Fruit fly (Drosophila melanogaster) whole organism, prepupa: ENCODE data around the gene CG16998.

Experiments used
- CG10631 ChIP-seq: fragments of 200-800 bp; sonication (Bioruptor generic); optimal IDR thresholded peaks from 2 replicates; lab custom pipeline; 2016; ENCODE audit warnings: missing biosample characterization, missing genetic modification characterization
- CG10669 ChIP-seq: fragments of 200-800 bp; sonication (Bioruptor generic); optimal IDR thresholded peaks from 3 replicates; lab custom pipeline; 2018; ENCODE audit warnings: missing biosample characterization, mild to moderate bottlenecking, missing genetic modification characterization, moderate library complexity
- CG11294 ChIP-seq: fragments of 200-800 bp; sonication (Bioruptor generic); IDR thresholded peaks from 2 replicates; pipeline ENCODE4 v1.3.6; 2022; ENCODE audit warnings: missing biosample characterization, missing genetic modification characterization
- CG11762 ChIP-seq: fragments of 200-800 bp; sonication (Bioruptor generic); optimal IDR thresholded peaks from 3 replicates; lab custom pipeline; 2016; ENCODE audit warnings: missing biosample characterization, missing genetic modification characterization; ENCODE audit not compliant: insufficient read depth
- CG11902 ChIP-seq: fragments of 200-800 bp; sonication (Bioruptor generic); optimal IDR thresholded peaks from 3 replicates; lab custom pipeline; 2016; ENCODE audit warnings: missing biosample characterization, missing genetic modification characterization
- CG15336 ChIP-seq: fragments of 200-800 bp; sonication (Bioruptor generic); IDR thresholded peaks from 2 replicates; pipeline ENCODE4 v1.3.6; 2022; ENCODE audit warnings: missing biosample characterization, missing genetic modification characterization
- CG16779 ChIP-seq: fragments of 200-800 bp; sonication (Bioruptor generic); optimal IDR thresholded peaks from 3 replicates; lab custom pipeline; 2017; ENCODE audit warnings: missing biosample characterization, mild to moderate bottlenecking, missing genetic modification characterization
- CG31627 ChIP-seq: fragments of 200-800 bp; sonication (Bioruptor generic); optimal IDR thresholded peaks from 3 replicates; lab custom pipeline; 2016; ENCODE audit warnings: missing biosample characterization, missing genetic modification characterization
- CG32006 ChIP-seq: fragments of 200-800 bp; sonication (Bioruptor generic); optimal IDR thresholded peaks from 3 replicates; lab custom pipeline; 2017; ENCODE audit warnings: missing biosample characterization, mild to moderate bottlenecking, missing genetic modification characterization
- CG34406 ChIP-seq: fragments of 200-800 bp; sonication (Bioruptor generic); optimal IDR thresholded peaks from 3 replicates; lab custom pipeline; 2016; ENCODE audit warnings: missing biosample characterization, missing genetic modification characterization
- CG3919 ChIP-seq: fragments of 200-800 bp; sonication (Bioruptor generic); optimal IDR thresholded peaks from 3 replicates; lab custom pipeline; 2016; ENCODE audit warnings: missing biosample characterization, missing genetic modification characterization
- CG4318 ChIP-seq: fragments of 200-800 bp; sonication (Bioruptor generic); optimal IDR thresholded peaks from 3 replicates; lab custom pipeline; 2017; ENCODE audit warnings: missing biosample characterization, mild to moderate bottlenecking, missing genetic modification characterization
- CG6163 ChIP-seq: fragments of 200-800 bp; sonication (Bioruptor generic); IDR thresholded peaks from 3 replicates; pipeline ENCODE4 v1.3.6; 2022; ENCODE audit warnings: missing biosample characterization, missing genetic modification characterization
- CG6276 ChIP-seq: fragments of 200-800 bp; sonication (Bioruptor generic); optimal IDR thresholded peaks from 2 replicates; lab custom pipeline; 2017; ENCODE audit warnings: missing biosample characterization, mild to moderate bottlenecking, missing genetic modification characterization
- CG6792 ChIP-seq: fragments of 200-800 bp; sonication (Bioruptor generic); optimal IDR thresholded peaks from 3 replicates; lab custom pipeline; 2016; ENCODE audit warnings: missing biosample characterization, missing genetic modification characterization
- CG6808 ChIP-seq: fragments of 200-800 bp; sonication (Bioruptor generic); optimal IDR thresholded peaks from 3 replicates; lab custom pipeline; 2017; ENCODE audit warnings: missing biosample characterization, missing genetic modification characterization, mild to moderate bottlenecking, moderate library complexity, missing genetic modification reagents
- CG8119 ChIP-seq: fragments of 200-800 bp; sonication (Bioruptor generic); IDR thresholded peaks from 3 replicates; pipeline ENCODE4 v1.3.6; 2022; ENCODE audit warnings: missing biosample characterization, missing genetic modification characterization
- CG8319 ChIP-seq: fragments of 200-800 bp; sonication (Bioruptor generic); optimal IDR thresholded peaks from 3 replicates; lab custom pipeline; 2016; ENCODE audit warnings: missing biosample characterization, missing genetic modification characterization
- CG8632 ChIP-seq: fragments of 200-800 bp; sonication (Bioruptor generic); optimal IDR thresholded peaks from 3 replicates; lab custom pipeline; 2016; ENCODE audit warnings: missing biosample characterization, missing genetic modification characterization
- CG9139 ChIP-seq: fragments of 200-800 bp; sonication (Bioruptor generic); optimal IDR thresholded peaks from 3 replicates; lab custom pipeline; 2017; ENCODE audit warnings: missing biosample characterization, mild to moderate bottlenecking, missing genetic modification characterization
- Eip75B ChIP-seq: fragments of 200-800 bp; sonication (Bioruptor generic); optimal IDR thresholded peaks from 3 replicates; lab custom pipeline; 2016; ENCODE audit warnings: missing biosample characterization, missing genetic modification characterization
- Eip78C ChIP-seq: fragments of 200-800 bp; sonication (Bioruptor generic); peaks from one replicate; lab custom pipeline; 2016; ENCODE audit warnings: missing biosample characterization, missing genetic modification characterization
- Eip93F ChIP-seq: fragments of 200-800 bp; sonication (Bioruptor generic); optimal IDR thresholded peaks from 2 replicates; lab custom pipeline; 2016; ENCODE audit warnings: missing biosample characterization, mild to moderate bottlenecking, missing genetic modification characterization
- Ets21C ChIP-seq: fragments of 200-800 bp; sonication (Bioruptor generic); optimal IDR thresholded peaks from 3 replicates; lab custom pipeline; 2016; ENCODE audit warnings: missing biosample characterization, missing genetic modification characterization
- Gug ChIP-seq: fragments of 200-800 bp; sonication (Bioruptor generic); IDR thresholded peaks from 2 replicates; pipeline ENCODE4 v1.3.6; 2022; ENCODE audit warnings: missing biosample characterization, missing genetic modification characterization
- Hr38 ChIP-seq: sonication (Bioruptor generic); optimal IDR thresholded peaks from 2 replicates; lab custom pipeline; 2016; ENCODE audit warnings: missing biosample characterization, missing genetic modification characterization
- Hr39 ChIP-seq: fragments of 200-800 bp; sonication (Bioruptor generic); optimal IDR thresholded peaks from 2 replicates; lab custom pipeline; 2016; ENCODE audit warnings: missing biosample characterization, missing genetic modification characterization
- Hr4 ChIP-seq: fragments of 200-800 bp; sonication (Bioruptor generic); optimal IDR thresholded peaks from 3 replicates; lab custom pipeline; 2016; ENCODE audit warnings: missing biosample characterization, missing genetic modification characterization
- Lpt ChIP-seq: fragments of 200-800 bp; sonication (Bioruptor generic); optimal IDR thresholded peaks from 3 replicates; lab custom pipeline; 2016; ENCODE audit warnings: missing biosample characterization, missing genetic modification characterization
- Met ChIP-seq: fragments of 200-800 bp; sonication (Bioruptor generic); optimal IDR thresholded peaks from 3 replicates; lab custom pipeline; 2016; ENCODE audit warnings: missing biosample characterization, missing genetic modification characterization
- Smox ChIP-seq: fragments of 200-800 bp; sonication (Bioruptor generic); optimal IDR thresholded peaks from 3 replicates; lab custom pipeline; 2016; ENCODE audit warnings: missing biosample characterization, missing genetic modification characterization
- Sox14 ChIP-seq: fragments of 200-800 bp; sonication (Bioruptor generic); optimal IDR thresholded peaks from 3 replicates; lab custom pipeline; 2016; ENCODE audit warnings: missing biosample characterization, missing genetic modification characterization
- achi ChIP-seq: fragments of 200-800 bp; sonication (Bioruptor generic); optimal IDR thresholded peaks from 3 replicates; lab custom pipeline; 2016; ENCODE audit warnings: missing biosample characterization, missing genetic modification characterization
- cyc ChIP-seq: fragments of 200-800 bp; sonication (Bioruptor generic); optimal IDR thresholded peaks from 3 replicates; lab custom pipeline; 2016; ENCODE audit warnings: missing biosample characterization, missing genetic modification characterization
- dac ChIP-seq: fragments of 200-800 bp; sonication (Bioruptor generic); optimal IDR thresholded peaks from 2 replicates; lab custom pipeline; 2017; ENCODE audit warnings: missing biosample characterization, mild to moderate bottlenecking, missing genetic modification characterization
- eg ChIP-seq: fragments of 200-800 bp; sonication (Bioruptor generic); IDR thresholded peaks from 3 replicates; pipeline ENCODE4 v1.3.6; 2022; ENCODE audit warnings: missing biosample characterization, missing genetic modification characterization
- esn ChIP-seq: fragments of 200-800 bp; sonication (Bioruptor generic); optimal IDR thresholded peaks from 2 replicates; lab custom pipeline; 2016; ENCODE audit warnings: missing biosample characterization, mild to moderate bottlenecking, missing genetic modification characterization, moderate library complexity
- fd85E ChIP-seq: fragments of 200-800 bp; sonication (Bioruptor generic); optimal IDR thresholded peaks from 3 replicates; lab custom pipeline; 2016; ENCODE audit warnings: missing biosample characterization, missing genetic modification characterization
- lz ChIP-seq: fragments of 200-800 bp; sonication (Bioruptor generic); optimal IDR thresholded peaks from 3 replicates; lab custom pipeline; 2016; ENCODE audit warnings: missing biosample characterization, missing genetic modification characterization
- net ChIP-seq: fragments of 200-800 bp; sonication (Bioruptor generic); optimal IDR thresholded peaks from 3 replicates; lab custom pipeline; 2016; ENCODE audit warnings: missing biosample characterization, missing genetic modification characterization
- pdm3 ChIP-seq: fragments of 200-800 bp; sonication (Bioruptor generic); optimal IDR thresholded peaks from 3 replicates; lab custom pipeline; 2016; ENCODE audit warnings: missing biosample characterization, missing genetic modification characterization
- salr ChIP-seq, 2 experiments: fragments of 200-800 bp; sonication (Bioruptor generic); optimal IDR thresholded peaks; 3 replicates each; lab custom pipeline; 2016 to 2018; ENCODE audit warnings: missing biosample characterization in 2 of 2, missing genetic modification characterization in 2 of 2, mild to moderate bottlenecking in 1 of 2
- ss ChIP-seq, 2 experiments: fragments of 200-800 bp; sonication (Bioruptor generic); optimal IDR thresholded peaks; 2 replicates in 1 of 2; 3 replicates in 1 of 2; lab custom pipeline; 2017 to 2018; ENCODE audit warnings: mild to moderate bottlenecking in 2 of 2, missing biosample characterization in 2 of 2, missing genetic modification characterization in 2 of 2, moderate library complexity in 1 of 2
- svp ChIP-seq: fragments of 200-800 bp; sonication (Bioruptor generic); peaks from one replicate; lab custom pipeline; 2016; ENCODE audit warnings: missing biosample characterization, missing genetic modification characterization
- topi ChIP-seq: fragments of 200-800 bp; sonication (Bioruptor generic); optimal IDR thresholded peaks from 3 replicates; lab custom pipeline; 2016; ENCODE audit warnings: missing biosample characterization, missing genetic modification characterization

Gene CG16998

dm6 chr3L:7530461-7531338 is 8.9 kb downstream of the CG16998 start:
- no peak for TF ChIP-seq eg (GFP tag; lab: Robert Waterston, UW)
- TF ChIP-seq fd85E = no peak
- peak; percentile 64 for TF ChIP-seq svp
- TF ChIP-seq Sox14 (GFP tag; lab: Kevin White, UChicago) = peak; percentile 58
- no peak for TF ChIP-seq Hr39 (GFP tag; lab: Kevin White, UChicago)
- no peak for TF ChIP-seq CG15336 (GFP tag; lab: Robert Waterston, UW)
- TF ChIP-seq Eip93F (GFP tag; lab: Kevin White, UChicago) = no peak
- TF ChIP-seq esn = peak; percentile 8
- TF ChIP-seq Hr38 (GFP tag; lab: Kevin White, UChicago) = no peak
- peak; percentile 79 for TF ChIP-seq Eip78C (GFP tag; lab: Kevin White, UChicago)
- no peak for TF ChIP-seq Hr4
- TF ChIP-seq CG9139 (GFP tag; lab: Kevin White, UChicago) = no peak
- no peak for TF ChIP-seq Eip75B
- TF ChIP-seq CG11762 = no peak
- TF ChIP-seq, all 60 proteins: peak for 4

- TF ChIP-seq CG3919 (GFP tag; lab: Kevin White, UChicago) = peak; percentile 5
- no peak for TF ChIP-seq Gug (GFP tag; lab: Robert Waterston, UW)
- peak; percentile 11 for TF ChIP-seq dac (GFP tag; lab: Kevin White, UChicago)
- no peak for TF ChIP-seq CG6808
- TF ChIP-seq ss (GFP tag; optimal IDR thresholded peaks at IDR 0.05; lab: Kevin White, UChicago) = peak in 1 of 2 experiments; percentile 55
- peak; percentile 39 for TF ChIP-seq lz (GFP tag; lab: Kevin White, UChicago)
- TF ChIP-seq CG6792 = peak; percentile 31
- TF ChIP-seq Eip78C (GFP tag; lab: Kevin White, UChicago) = peak; percentile 67
- peak; percentile 49 for TF ChIP-seq Met (GFP tag; lab: Kevin White, UChicago)
- peak; percentile 3 for TF ChIP-seq CG8632 (GFP tag; lab: Kevin White, UChicago)
- TF ChIP-seq Smox = peak; percentile 45
- TF ChIP-seq pdm3 (GFP tag; lab: Kevin White, UChicago) = peak; percentile 21
- TF ChIP-seq achi = peak; percentile 34
- peak; percentile 43; the same call in 1 of the 2 replicates for TF ChIP-seq CG15336 (GFP tag; lab: Robert Waterston, UW)
- TF ChIP-seq CG11902 (GFP tag; lab: Kevin White, UChicago) = no peak
- TF ChIP-seq eg (GFP tag; lab: Robert Waterston, UW) = peak; percentile 60
- peak; percentile 60 for TF ChIP-seq CG32006
- no peak for TF ChIP-seq salr (GFP tag; optimal IDR thresholded peaks at IDR 0.05; lab: Kevin White, UChicago)
- TF ChIP-seq fd85E = no peak
- TF ChIP-seq topi (GFP tag; lab: Kevin White, UChicago) = no peak
- no peak for TF ChIP-seq Eip93F (GFP tag; lab: Kevin White, UChicago)
- peak; percentile 29 for TF ChIP-seq Ets21C (GFP tag; lab: Kevin White, UChicago)
- no peak for TF ChIP-seq CG10669 (GFP tag; lab: Kevin White, UChicago)
- TF ChIP-seq CG8119 (GFP tag; lab: Robert Waterston, UW) = 0 out of 3 replicates have a peak, but pooled peaks have one; percentile 18
- peak; percentile 25 for TF ChIP-seq cyc (GFP tag; lab: Kevin White, UChicago)
- TF ChIP-seq esn = peak; percentile 55
- peak; percentile 61 for TF ChIP-seq Hr4
- TF ChIP-seq CG6276 (GFP tag; lab: Kevin White, UChicago) = peak; percentile 18
- TF ChIP-seq CG6163 = no peak; the same call in 2 of the 3 replicates
- peak; percentile 20 for TF ChIP-seq CG16779 (tag; lab: Kevin White, UChicago)
- TF ChIP-seq net (GFP tag; lab: Kevin White, UChicago) = peak; percentile 18
- peak; percentile 24 for TF ChIP-seq CG4318
- no peak for TF ChIP-seq CG10631 (GFP tag; lab: Kevin White, UChicago)
- TF ChIP-seq CG31627 (GFP tag; lab: Kevin White, UChicago) = peak; percentile 53
- 0 out of 2 replicates have a peak, but pooled peaks have one; percentile 26 for TF ChIP-seq CG11294 (GFP tag; lab: Robert Waterston, UW)
- TF ChIP-seq Lpt (GFP tag; lab: Kevin White, UChicago) = no peak
- TF ChIP-seq Eip75B = peak; percentile 0
- no peak for TF ChIP-seq CG8319 (GFP tag; lab: Kevin White, UChicago)
- peak; percentile 22 for TF ChIP-seq Sox14 (GFP tag; lab: Kevin White, UChicago)
- peak; percentile 7 for TF ChIP-seq CG34406 (GFP tag; lab: Kevin White, UChicago)
Measured at dm6 chr3L:7529081-7530021, 10.3 kb downstream of the CG16998 start.
